Fruit fly (Drosophila melanogaster) whole organism, pupa: ENCODE results near the gene CG9536.

Experiments
- CG10348 ChIP-seq: fragments of 200-800 bp; sonication (Bioruptor generic); IDR thresholded peaks from 2 replicates; pipeline ENCODE4 v1.3.6; 2022; ENCODE audit warnings: missing biosample characterization, missing genetic modification characterization
- CG12605 ChIP-seq: fragments of 200-800 bp; sonication (Bioruptor generic); IDR thresholded peaks from 2 replicates; pipeline ENCODE4 v1.3.6; 2022; ENCODE audit warnings: missing biosample characterization, missing genetic modification characterization
- CG13204 ChIP-seq: fragments of 200-800 bp; sonication (Bioruptor generic); optimal IDR thresholded peaks from 2 replicates; lab custom pipeline; 2018; ENCODE audit warnings: missing biosample characterization, mild to moderate bottlenecking, missing genetic modification characterization, moderate library complexity
- CG14655 ChIP-seq: fragments of 200-800 bp; sonication (Bioruptor generic); optimal IDR thresholded peaks from 3 replicates; lab custom pipeline; 2017; ENCODE audit warnings: mild to moderate bottlenecking, missing biosample characterization, missing genetic modification reagents, missing genetic modification characterization
- CG15710 ChIP-seq: fragments of 200-800 bp; sonication (Bioruptor generic); optimal IDR thresholded peaks from 2 replicates; lab custom pipeline; 2018; ENCODE audit warnings: missing biosample characterization, mild to moderate bottlenecking, missing genetic modification characterization, moderate library complexity
- CG17806 ChIP-seq: fragments of 200-800 bp; sonication (Bioruptor generic); optimal IDR thresholded peaks from 2 replicates; lab custom pipeline; 2018; ENCODE audit warnings: missing biosample characterization, mild to moderate bottlenecking, missing genetic modification characterization, moderate library complexity
- CG32121 ChIP-seq: fragments of 200-800 bp; sonication (Bioruptor generic); IDR thresholded peaks from 2 replicates; pipeline ENCODE4 v1.3.6; 2022; ENCODE audit warnings: missing biosample characterization, missing genetic modification characterization
- CG34367 ChIP-seq: fragments of 200-800 bp; sonication (Bioruptor generic); optimal IDR thresholded peaks from 2 replicates; lab custom pipeline; 2018; ENCODE audit warnings: missing biosample characterization, mild to moderate bottlenecking, missing genetic modification characterization
- CG4496 ChIP-seq: fragments of 200-800 bp; sonication (Bioruptor generic); IDR thresholded peaks from 3 replicates; pipeline ENCODE4 v1.3.6; 2022; ENCODE audit warnings: missing biosample characterization, missing genetic modification characterization
- CG8159 ChIP-seq: fragments of 200-800 bp; sonication (Bioruptor generic); optimal IDR thresholded peaks from 3 replicates; lab custom pipeline; 2018; ENCODE audit warnings: missing biosample characterization, mild to moderate bottlenecking, missing genetic modification characterization, moderate library complexity
- CG8301 ChIP-seq: fragments of 200-800 bp; sonication (Bioruptor generic); optimal IDR thresholded peaks from 2 replicates; lab custom pipeline; 2018; ENCODE audit warnings: missing biosample characterization, mild to moderate bottlenecking, missing genetic modification characterization
- CG9948 ChIP-seq: fragments of 200-800 bp; sonication (Bioruptor generic); optimal IDR thresholded peaks from 2 replicates; lab custom pipeline; 2018; ENCODE audit warnings: missing biosample characterization, mild to moderate bottlenecking, missing genetic modification characterization, moderate library complexity
- D1 ChIP-seq: fragments of 200-800 bp; sonication (Bioruptor generic); optimal IDR thresholded peaks from 2 replicates; lab custom pipeline; 2018; ENCODE audit warnings: missing biosample characterization, mild to moderate bottlenecking, missing genetic modification characterization, moderate library complexity
- EcR ChIP-seq: fragments of 200-800 bp; sonication (Bioruptor generic); optimal IDR thresholded peaks from 3 replicates; lab custom pipeline; 2019; ENCODE audit warnings: missing biosample characterization, missing genetic modification characterization, mild to moderate bottlenecking, moderate library complexity, missing genetic modification reagents
- Ets98B ChIP-seq: fragments of 200-800 bp; sonication (Bioruptor generic); IDR thresholded peaks from 2 replicates; pipeline ENCODE4 v1.3.6; 2022; ENCODE audit warnings: missing biosample characterization, missing genetic modification characterization
- Pif1A ChIP-seq: fragments of 200-800 bp; sonication (Bioruptor generic); optimal IDR thresholded peaks from 3 replicates; lab custom pipeline; 2016; ENCODE audit warnings: missing biosample characterization, missing genetic modification characterization
- Pif1B ChIP-seq: fragments of 200-800 bp; sonication (Bioruptor generic); optimal IDR thresholded peaks from 3 replicates; lab custom pipeline; 2016; ENCODE audit warnings: missing biosample characterization, missing genetic modification characterization
- Snoo ChIP-seq: fragments of 200-800 bp; sonication (Bioruptor generic); optimal IDR thresholded peaks from 3 replicates; lab custom pipeline; 2017; ENCODE audit warnings: missing biosample characterization, mild to moderate bottlenecking, missing genetic modification characterization, inconsistent platforms
- fd96Ca ChIP-seq: fragments of 200-800 bp; sonication (Bioruptor generic); IDR thresholded peaks from 3 replicates; pipeline ENCODE4 v1.3.6; 2022; ENCODE audit warnings: missing biosample characterization, missing genetic modification characterization
- gl ChIP-seq: fragments of 200-800 bp; sonication (Bioruptor generic); optimal IDR thresholded peaks from 2 replicates; lab custom pipeline; 2018; ENCODE audit warnings: missing biosample characterization, mild to moderate bottlenecking, missing genetic modification characterization
- rn ChIP-seq: fragments of 200-800 bp; sonication (Bioruptor generic); IDR thresholded peaks from 2 replicates; pipeline ENCODE4 v1.3.6; 2022; ENCODE audit warnings: missing biosample characterization, missing genetic modification characterization

CG9536 gene

dm6 chr2L:6474878-6475582, 1.7 kb downstream of the CG9536 start:
- TF ChIP-seq EcR (GFP tag; lab: Kevin White, UChicago) (no peak), fd96Ca (GFP tag; lab: Robert Waterston, UW) (0 out of 3 replicates have a peak, but pooled peaks have one; percentile 10)

DNA sequence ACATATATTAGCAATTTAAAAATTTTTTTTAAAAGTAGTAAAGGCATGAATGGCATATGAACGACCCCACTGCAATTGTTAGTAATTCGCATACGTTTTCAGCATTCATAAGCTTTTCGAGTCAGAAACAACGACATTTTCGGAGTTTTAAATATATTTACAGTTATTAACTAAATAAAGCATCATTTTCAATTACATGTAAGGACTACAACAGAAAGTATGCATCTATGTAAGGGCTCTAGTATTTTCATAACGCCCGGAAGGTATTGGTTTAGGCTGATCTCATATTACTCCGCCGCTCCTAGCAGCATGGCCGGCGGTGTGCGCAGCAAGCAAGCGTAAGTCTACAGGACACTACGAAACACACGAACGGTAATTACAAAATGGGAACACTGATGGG, 2.5 kb downstream of the CG9536 start:
- TF ChIP-seq CG32121 (GFP tag; lab: Robert Waterston, UW) = no peak
- TF ChIP-seq gl (tag; lab: Kevin White, UChicago) = no peak
- TF ChIP-seq CG9948 (tag; lab: Kevin White, UChicago) = no peak
- no peak for TF ChIP-seq D1 (tag; lab: Kevin White, UChicago)
- TF ChIP-seq CG34367 = no peak
- TF ChIP-seq fd96Ca (GFP tag; lab: Robert Waterston, UW) = no peak
- no peak for TF ChIP-seq Snoo (tag; lab: Kevin White, UChicago)
- TF ChIP-seq CG4496 = no peak
- TF ChIP-seq rn = no peak
- no peak for TF ChIP-seq CG13204 (GFP tag; lab: Kevin White, UChicago)

dm6 chr2L:6473076-6474037, 3.4 kb downstream of the CG9536 start, which contains the start of gene mmy:
Gene mmy, minus strand, starts transcription at chr2L:6473904.
- TF ChIP-seq CG8301 (tag; lab: Kevin White, UChicago) (peak; percentile 71), CG14655 (GFP tag; lab: Kevin White, UChicago) (peak; percentile 72), CG13204 (GFP tag; lab: Kevin White, UChicago) (peak; percentile 44), CG8159 (peak; percentile 83), Snoo (tag; lab: Kevin White, UChicago) (peak; percentile 56), CG9948 (tag; lab: Kevin White, UChicago) (peak; percentile 75), CG12605 (GFP tag; lab: Robert Waterston, UW) (peak; percentile 75), CG4496 (peak; percentile 82), Ets98B (GFP tag; lab: Robert Waterston, UW) (peak; percentile 74), CG34367 (peak; percentile 44), Pif1A (peak; percentile 58), D1 (tag; lab: Kevin White, UChicago) (no peak), fd96Ca (GFP tag; lab: Robert Waterston, UW) (peak; percentile 79; the same call in 2 of the 3 replicates), Pif1B (peak; percentile 34), gl (tag; lab: Kevin White, UChicago) (peak; percentile 23), EcR (GFP tag; lab: Kevin White, UChicago) (no peak), CG32121 (GFP tag; lab: Robert Waterston, UW) (peak; percentile 67; the same call in 1 of the 2 replicates), CG10348 (GFP tag; lab: Robert Waterston, UW) (no peak), rn (peak; percentile 38; the same call in 1 of the 2 replicates), CG15710 (tag; lab: Kevin White, UChicago) (peak; percentile 77), CG17806 (peak; percentile 57)

- TF ChIP-seq Snoo (tag; lab: Kevin White, UChicago) (peak; percentile 36), Pif1B (peak; percentile 31), CG4496 (peak; percentile 44; the same call in 1 of the 3 replicates), rn (no peak), CG12605 (GFP tag; lab: Robert Waterston, UW) (no peak), CG8301 (tag; lab: Kevin White, UChicago) (peak; percentile 68), CG9948 (tag; lab: Kevin White, UChicago) (peak; percentile 49), Pif1A (peak; percentile 46), CG14655 (GFP tag; lab: Kevin White, UChicago) (peak; percentile 62), CG8159 (peak; percentile 69), CG15710 (tag; lab: Kevin White, UChicago) (peak; percentile 60), CG17806 (peak; percentile 48), Ets98B (GFP tag; lab: Robert Waterston, UW) (peak; percentile 8; the same call in 1 of the 2 replicates), gl (tag; lab: Kevin White, UChicago) (no peak), CG10348 (GFP tag; lab: Robert Waterston, UW) (no peak), D1 (tag; lab: Kevin White, UChicago) (peak; percentile 21), CG34367 (peak; percentile 31), CG13204 (GFP tag; lab: Kevin White, UChicago) (no peak), CG32121 (GFP tag; lab: Robert Waterston, UW) (no peak), fd96Ca (GFP tag; lab: Robert Waterston, UW) (no peak), EcR (GFP tag; lab: Kevin White, UChicago) (peak; percentile 9)
These were observed 4.6 kb downstream of the CG9536 start for dm6 chr2L:6471978-6472776.
